Worm (Caenorhabditis elegans) whole organism, L4/young adult: ENCODE results near the gene K01G5.10.

ENCODE experiments used
- W03F9.2 ChIP-seq: fragments of 150-350 bp; optimal IDR thresholded peaks from 2 replicates; lab custom pipeline; 2014; ENCODE audit warnings: missing biosample characterization, missing genetic modification characterization
- dao-5 ChIP-seq: sonication (generic microtip); optimal IDR thresholded peaks from 2 replicates; lab custom pipeline; 2016; ENCODE audit warnings: missing genotype, missing genetic modification characterization, moderate library complexity, missing compliant biosample characterization
- him-1 ChIP-seq: sonication (generic microtip); optimal IDR thresholded peaks from 2 replicates; lab custom pipeline; 2016; ENCODE audit warnings: missing genotype, missing genetic modification reagents, missing genetic modification characterization, missing compliant biosample characterization

The K01G5.10 gene

ce11 chrIII:10708484-10708883, 49.8 kb downstream of the K01G5.10 start:
- TF ChIP-seq him-1 (tag; lab: Kevin White, UChicago) = no peak
- TF ChIP-seq W03F9.2 (tag; lab: Kevin White, UChicago) = no peak
- TF ChIP-seq dao-5 = no peak
